Worm (Caenorhabditis elegans) whole organism, young adult: Measurements from ENCODE around the gene srh-120.

ENCODE experiments used
- B0019.2 ChIP-seq: fragments of 200-800 bp; sonication (Bioruptor generic); conservative IDR thresholded peaks from 2 replicates; pipeline ENCODE4 v1.3.6; 2022; ENCODE audit warnings: missing genetic modification reagents, missing genetic modification characterization, missing compliant biosample characterization
- B0261.1 ChIP-seq: sonication (generic microtip); optimal IDR thresholded peaks from 2 replicates; lab custom pipeline; 2016; ENCODE audit warnings: mild to moderate bottlenecking, missing genetic modification characterization, moderate library complexity, missing compliant biosample characterization
- D2030.7 ChIP-seq: fragments of 200-800 bp; sonication (Bioruptor generic); IDR thresholded peaks from 2 replicates; pipeline ENCODE4 v1.3.6; 2022; ENCODE audit warnings: missing genetic modification reagents, missing genetic modification characterization, missing compliant biosample characterization
- F10E7.11 ChIP-seq: sonication (generic microtip); optimal IDR thresholded peaks from 2 replicates; lab custom pipeline; 2017; ENCODE audit warnings: mild to moderate bottlenecking, missing genetic modification characterization, moderate library complexity, missing compliant biosample characterization
- F33H1.4 ChIP-seq: fragments of 200-800 bp; sonication (Bioruptor generic); IDR thresholded peaks from 2 replicates; pipeline ENCODE4 v1.3.6; 2022; ENCODE audit warnings: missing genetic modification reagents, missing genetic modification characterization, missing compliant biosample characterization
- K11D2.4 ChIP-seq: fragments of 200-800 bp; sonication (Bioruptor generic); IDR thresholded peaks from 2 replicates; pipeline ENCODE4 v1.3.6; 2022; ENCODE audit warnings: missing genetic modification reagents, missing genetic modification characterization, missing compliant biosample characterization
- Y56A3A.18 ChIP-seq: fragments of 200-800 bp; sonication (Bioruptor generic); IDR thresholded peaks from 2 replicates; pipeline ENCODE4 v1.3.6; 2022; ENCODE audit warnings: missing genetic modification reagents, missing genetic modification characterization, missing compliant biosample characterization
- attf-6 ChIP-seq: fragments of 200-800 bp; sonication (Bioruptor generic); IDR thresholded peaks from 2 replicates; pipeline ENCODE4 v1.3.6; 2022; ENCODE audit warnings: missing genetic modification reagents, missing genetic modification characterization, missing compliant biosample characterization
- ccch-3 ChIP-seq: fragments of 200-800 bp; sonication (Bioruptor generic); optimal IDR thresholded peaks from 2 replicates; lab custom pipeline; 2018; ENCODE audit warnings: mild to moderate bottlenecking, missing genetic modification characterization, missing compliant biosample characterization
- ceh-58 ChIP-seq: fragments of 200-800 bp; sonication (Bioruptor generic); IDR thresholded peaks from 2 replicates; pipeline ENCODE4 v1.3.6; 2022; ENCODE audit warnings: missing genetic modification characterization, missing compliant biosample characterization
- dox-1 ChIP-seq: fragments of 200-800 bp; sonication (Bioruptor generic); IDR thresholded peaks from 2 replicates; pipeline ENCODE4 v1.3.6; 2022; ENCODE audit warnings: missing genetic modification reagents, missing genetic modification characterization, missing compliant biosample characterization
- efl-1 ChIP-seq: fragments of 150-350 bp; optimal IDR thresholded peaks from 2 replicates; lab custom pipeline; 2014; ENCODE audit warnings: missing biosample characterization, missing genetic modification reagents, missing genetic modification characterization
- ets-4 ChIP-seq: fragments of 200-800 bp; sonication (Bioruptor generic); optimal IDR thresholded peaks from 2 replicates; lab custom pipeline; 2018; ENCODE audit warnings: mild to moderate bottlenecking, missing genetic modification characterization, missing compliant biosample characterization
- him-1 ChIP-seq: sonication (generic microtip); optimal IDR thresholded peaks from 2 replicates; lab custom pipeline; 2016; ENCODE audit warnings: missing genotype, missing genetic modification reagents, missing genetic modification characterization, missing compliant biosample characterization
- hmg-1.2 ChIP-seq: fragments of 200-800 bp; sonication (Bioruptor generic); IDR thresholded peaks from 2 replicates; pipeline ENCODE4 v1.3.6; 2022; ENCODE audit warnings: missing genetic modification reagents, missing genetic modification characterization, missing compliant biosample characterization
- hsf-1 ChIP-seq: fragments of 200-800 bp; sonication (Bioruptor generic); IDR thresholded peaks from 2 replicates; pipeline ENCODE4 v1.3.6; 2022; ENCODE audit warnings: missing genetic modification reagents, missing genetic modification characterization, missing compliant biosample characterization
- lin-26 ChIP-seq: fragments of 200-800 bp; sonication (Bioruptor generic); IDR thresholded peaks from 2 replicates; pipeline ENCODE4 v1.3.6; 2022; ENCODE audit warnings: missing genetic modification reagents, missing genetic modification characterization, missing compliant biosample characterization
- madf-3 ChIP-seq: fragments of 200-800 bp; sonication (Bioruptor generic); IDR thresholded peaks from 2 replicates; pipeline ENCODE4 v1.3.6; 2022; ENCODE audit warnings: missing genetic modification reagents, missing genetic modification characterization, missing compliant biosample characterization
- madf-6 ChIP-seq: fragments of 200-800 bp; sonication (Bioruptor generic); IDR thresholded peaks from 2 replicates; pipeline ENCODE4 v1.3.6; 2022; ENCODE audit warnings: missing genetic modification reagents, missing genetic modification characterization, missing compliant biosample characterization
- nfya-2 ChIP-seq: fragments of 200-800 bp; sonication (Bioruptor generic); IDR thresholded peaks from 2 replicates; pipeline ENCODE4 v1.3.6; 2022; ENCODE audit warnings: missing genetic modification reagents, missing genetic modification characterization, missing compliant biosample characterization
- pbrm-1 ChIP-seq: fragments of 200-800 bp; sonication (Bioruptor generic); IDR thresholded peaks from 2 replicates; pipeline ENCODE4 v1.3.6; 2022; ENCODE audit warnings: missing genetic modification reagents, missing genetic modification characterization, missing compliant biosample characterization
- rcor-1 ChIP-seq: fragments of 200-800 bp; sonication (Bioruptor generic); IDR thresholded peaks from 2 replicates; pipeline ENCODE4 v1.3.6; 2022; ENCODE audit warnings: missing genetic modification reagents, missing genetic modification characterization, missing compliant biosample characterization
- rpc-1 ChIP-seq, 2 experiments: fragments of 150-350 bp in 1 of 2; sonication (generic microtip) in 1 of 2; optimal IDR thresholded peaks; 2 replicates each; lab custom pipeline; 2014 to 2018; ENCODE audit warnings: missing biosample characterization in 1 of 2, missing genetic modification characterization in 1 of 2, missing genetic modification reagents in 1 of 2, missing genotype in 1 of 2
- sea-2 ChIP-seq: fragments of 200-800 bp; sonication (Bioruptor generic); IDR thresholded peaks from 2 replicates; pipeline ENCODE4 v1.3.6; 2022; ENCODE audit warnings: missing genetic modification characterization, missing compliant biosample characterization
- snpc-1.1 ChIP-seq: sonication (generic microtip); optimal IDR thresholded peaks from 2 replicates; lab custom pipeline; 2017; ENCODE audit warnings: missing genetic modification characterization, mild to moderate bottlenecking, missing compliant biosample characterization, antibody characterized with exemption, moderate library complexity, missing genotype, missing genetic modification reagents; ENCODE audit not compliant: insufficient read depth
- snpc-1.3 ChIP-seq: sonication (generic microtip); optimal IDR thresholded peaks from 2 replicates; lab custom pipeline; 2017; ENCODE audit warnings: missing genetic modification characterization, mild to moderate bottlenecking, missing compliant biosample characterization, antibody characterized with exemption, moderate library complexity, missing genotype, missing genetic modification reagents; ENCODE audit not compliant: insufficient read depth
- snpc-3.4 ChIP-seq: sonication (generic microtip); optimal IDR thresholded peaks from 2 replicates; lab custom pipeline; 2017; ENCODE audit warnings: missing genetic modification characterization, mild to moderate bottlenecking, missing compliant biosample characterization, antibody characterized with exemption, moderate library complexity, missing genotype, missing genetic modification reagents
- snpc-4 ChIP-seq, 5 experiments: fragments of 150-350 bp in 1 of 5; sonication (generic microtip) in 4 of 5; optimal IDR thresholded peaks; 2 replicates each; lab custom pipeline; 2014 to 2018; ENCODE audit warnings: missing genetic modification characterization in 5 of 5, missing biosample characterization in 3 of 5, antibody characterized with exemption in 2 of 5, mild to moderate bottlenecking in 2 of 5, missing compliant biosample characterization in 2 of 5, missing genotype in 2 of 5, moderate library complexity in 2 of 5, missing genetic modification reagents in 1 of 5
- tbp1 ChIP-seq: fragments of 200-800 bp; sonication (Bioruptor generic); optimal IDR thresholded peaks from 2 replicates; lab custom pipeline; 2018; ENCODE audit warnings: mild to moderate bottlenecking, missing genetic modification characterization, missing compliant biosample characterization
- ztf-18 ChIP-seq: sonication (generic microtip); optimal IDR thresholded peaks from 2 replicates; lab custom pipeline; 2016; ENCODE audit warnings: missing genotype, mild to moderate bottlenecking, missing genetic modification characterization, missing compliant biosample characterization
- ztf-26 ChIP-seq: sonication (generic microtip); optimal IDR thresholded peaks from 2 replicates; lab custom pipeline; 2017; ENCODE audit warnings: missing genetic modification characterization, missing compliant biosample characterization
- ztf-6 ChIP-seq: fragments of 200-800 bp; sonication (Bioruptor generic); IDR thresholded peaks from 2 replicates; pipeline ENCODE4 v1.3.6; 2022; ENCODE audit warnings: missing genetic modification reagents, missing genetic modification characterization, missing compliant biosample characterization

srh-120 gene

ce11 chrV:17414951-17415350, 19.5 kb downstream of the srh-120 start, which contains the start of gene T27C5.12:
Gene T27C5.12, plus strand, starts transcription at chrV:17415251.
- TF ChIP-seq him-1 (tag; lab: Kevin White, UChicago): no peak
- TF ChIP-seq K11D2.4 (GFP tag; lab: Robert Waterston, UW): no peak
- no peak for TF ChIP-seq ztf-18 (tag; lab: Kevin White, UChicago)
- TF ChIP-seq madf-6: no peak
- TF ChIP-seq snpc-3.4 (tag; lab: Kevin White, UChicago): no peak
- no peak for TF ChIP-seq ceh-58 (GFP tag; lab: Robert Waterston, UW)
- no peak for TF ChIP-seq ztf-6
- TF ChIP-seq, all 124 proteins: peak for 0

- TF ChIP-seq snpc-1.3 (tag; lab: Kevin White, UChicago) (no peak), F33H1.4 (GFP tag; lab: Robert Waterston, UW) (no peak), sea-2 (GFP tag; lab: Robert Waterston, UW) (no peak), F10E7.11 (tag; lab: Kevin White, UChicago) (no peak), ztf-26 (tag; lab: Kevin White, UChicago) (no peak), madf-6 (no peak), ccch-3 (no peak), efl-1 (GFP tag; lab: Kevin White, UChicago) (no peak), ets-4 (GFP tag; lab: Kevin White, UChicago) (no peak), B0019.2 (no peak), lin-26 (no peak)
Observed at ce11 chrV:17416833-17417232, 21.4 kb downstream of the srh-120 start, which contains the start of gene clc-21. Gene clc-21, plus strand, starts transcription at chrV:17417133.

ce11 chrV:17420753-17421152, 25.3 kb downstream of the srh-120 start:
- peak; percentile 47 for TF ChIP-seq dox-1 (GFP tag; lab: Robert Waterston, UW)
- 0 out of 2 replicates have a peak, but pooled peaks have one; percentile 13 for TF ChIP-seq B0019.2
- peak; percentile 94 for TF ChIP-seq hsf-1 (GFP tag; lab: Robert Waterston, UW)

ce11 chrV:17428609-17429008, 33.1 kb downstream of the srh-120 start:
- TF ChIP-seq ceh-58 (GFP tag; lab: Robert Waterston, UW) (0 out of 2 replicates have a peak, but pooled peaks have one; percentile 30), D2030.7 (GFP tag; lab: Robert Waterston, UW) (peak; percentile 66; the same call in 1 of the 2 replicates), rpc-1 (optimal IDR thresholded peaks at IDR 0.05; lab: Kevin White, UChicago) (peak; percentile 47), rpc-1 (tag; optimal IDR thresholded peaks at IDR 0.05; lab: Kevin White, UChicago) (peak; percentile 81), nfya-2 (GFP tag; lab: Robert Waterston, UW) (0 out of 2 replicates have a peak, but pooled peaks have one; percentile 33), lin-26 (peak; percentile 39), dox-1 (GFP tag; lab: Robert Waterston, UW) (peak; percentile 33; the same call in 1 of the 2 replicates), attf-6 (GFP tag; lab: Robert Waterston, UW) (peak; percentile 96), him-1 (tag; lab: Kevin White, UChicago) (peak; percentile 33), madf-3 (GFP tag; lab: Robert Waterston, UW) (0 out of 2 replicates have a peak, but pooled peaks have one; percentile 27), rcor-1 (peak; percentile 22; the same call in 1 of the 2 replicates), sea-2 (GFP tag; lab: Robert Waterston, UW) (0 out of 2 replicates have a peak, but pooled peaks have one; percentile 53), snpc-1.1 (tag; lab: Kevin White, UChicago) (peak; percentile 92), tbp1 (peak; percentile 84), B0261.1 (tag; lab: Kevin White, UChicago) (peak; percentile 60), Y56A3A.18 (GFP tag; lab: Robert Waterston, UW) (peak; percentile 58; the same call in 1 of the 2 replicates), pbrm-1 (GFP tag; lab: Robert Waterston, UW) (peak; percentile 94), snpc-3.4 (tag; lab: Kevin White, UChicago) (peak; percentile 82), hmg-1.2 (GFP tag; lab: Robert Waterston, UW) (peak; percentile 79), snpc-4 (GFP tag; optimal IDR thresholded peaks at IDR 0.05; lab: Kevin White, UChicago) (peak; percentile 87), snpc-4 (tag; optimal IDR thresholded peaks at IDR 0.05; lab: Kevin White, UChicago) (peak; percentile 57 to 97 (median 86))
